Worm (Caenorhabditis elegans) whole organism, L1 larva: ENCODE measurements around the gene srb-17.

Source experiments
- alr-1 ChIP-seq: fragments of 200-800 bp; sonication (Bioruptor generic); optimal IDR thresholded peaks from 2 replicates; lab custom pipeline; 2018; ENCODE audit warnings: borderline replicate concordance, mild to moderate bottlenecking, missing genetic modification characterization, missing compliant biosample characterization
- ceh-63 ChIP-seq: fragments of 200-800 bp; sonication (Bioruptor generic); optimal IDR thresholded peaks from 2 replicates; lab custom pipeline; 2018; ENCODE audit warnings: mild to moderate bottlenecking, missing genetic modification characterization, missing compliant biosample characterization
- ceh-90 ChIP-seq: sonication (generic microtip); optimal IDR thresholded peaks from 2 replicates; lab custom pipeline; 2016; ENCODE audit warnings: missing genetic modification characterization, missing compliant biosample characterization
- egl-13 ChIP-seq: sonication (generic microtip); optimal IDR thresholded peaks from 2 replicates; lab custom pipeline; 2016; ENCODE audit warnings: missing genotype, missing genetic modification reagents, missing genetic modification characterization, missing compliant biosample characterization
- fkh-4 ChIP-seq: sonication (generic microtip); optimal IDR thresholded peaks from 2 replicates; lab custom pipeline; 2016; ENCODE audit warnings: missing compliant biosample characterization, missing genetic modification characterization, borderline replicate concordance
- fos-1 ChIP-seq: fragments of 150-350 bp; optimal IDR thresholded peaks from 2 replicates; lab custom pipeline; 2014; ENCODE audit warnings: missing biosample characterization, missing genetic modification characterization
- lin-35 ChIP-seq, 2 experiments: fragments of 150-350 bp; optimal IDR thresholded peaks; 2 replicates each; lab custom pipeline; 2014; ENCODE audit warnings: missing biosample characterization in 2 of 2, missing genetic modification characterization in 2 of 2, missing genetic modification reagents in 2 of 2
- nhr-11 ChIP-seq: fragments of 150-350 bp; optimal IDR thresholded peaks from 2 replicates; lab custom pipeline; 2014; ENCODE audit warnings: missing biosample characterization, missing genetic modification characterization
- nhr-12 ChIP-seq: sonication (generic microtip); optimal IDR thresholded peaks from 2 replicates; lab custom pipeline; 2017; ENCODE audit warnings: missing biosample characterization, missing genetic modification characterization
- rnt-1 ChIP-seq: sonication (generic microtip); optimal IDR thresholded peaks from 2 replicates; lab custom pipeline; 2016; ENCODE audit warnings: mild to moderate bottlenecking, missing genetic modification characterization, moderate library complexity, missing compliant biosample characterization
- snpc-4 ChIP-seq: fragments of 150-350 bp; optimal IDR thresholded peaks from 2 replicates; lab custom pipeline; 2014; ENCODE audit warnings: missing biosample characterization, missing genetic modification characterization
- sup-37 ChIP-seq: fragments of 200-800 bp; sonication (Bioruptor generic); optimal IDR thresholded peaks from 2 replicates; lab custom pipeline; 2018; ENCODE audit warnings: mild to moderate bottlenecking, missing genetic modification characterization, missing compliant biosample characterization
- swsn-7 ChIP-seq: sonication (generic microtip); optimal IDR thresholded peaks from 2 replicates; lab custom pipeline; 2016; ENCODE audit warnings: missing genetic modification characterization, missing compliant biosample characterization
- unc-62 ChIP-seq: fragments of 150-350 bp; optimal IDR thresholded peaks from 2 replicates; lab custom pipeline; 2014; ENCODE audit warnings: missing biosample characterization, missing genetic modification reagents, missing genetic modification characterization

DNA sequence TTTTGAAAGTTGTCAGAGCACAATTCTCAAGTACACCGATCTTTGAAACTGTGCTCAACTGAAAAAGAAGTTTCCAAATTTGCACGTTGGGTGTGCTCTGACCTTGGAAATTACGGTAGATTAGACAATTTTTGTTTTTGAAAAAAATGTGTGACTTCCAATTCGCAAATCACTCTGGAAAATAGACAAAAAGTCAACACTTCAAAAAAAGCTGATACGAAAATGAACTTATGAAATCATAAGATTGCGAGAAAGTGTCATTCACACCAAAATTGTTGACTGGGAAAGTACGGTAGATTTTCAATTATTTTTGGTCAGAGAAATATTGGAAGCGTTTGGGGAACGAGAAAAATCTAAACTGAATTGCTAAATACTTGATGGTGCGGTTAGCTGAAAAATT is 10.3 kb upstream of the srb-17 start:
- no peak for TF ChIP-seq unc-62 (GFP tag; lab: Kevin White, UChicago)
- TF ChIP-seq alr-1 (tag; lab: Kevin White, UChicago) = no peak
- TF ChIP-seq snpc-4 (tag; lab: Kevin White, UChicago) = no peak
- no peak for TF ChIP-seq sup-37 (GFP tag; lab: Kevin White, UChicago)
- TF ChIP-seq lin-35 (GFP tag; optimal IDR thresholded peaks at IDR 0.05; lab: Kevin White, UChicago) = no peak
- TF ChIP-seq rnt-1 (tag; lab: Kevin White, UChicago) = no peak
- TF ChIP-seq fkh-4 (tag; lab: Kevin White, UChicago) = no peak
- TF ChIP-seq ceh-63 (GFP tag; lab: Kevin White, UChicago) = no peak
- no peak for TF ChIP-seq ceh-90 (tag; lab: Kevin White, UChicago)
- TF ChIP-seq nhr-11 (tag; lab: Kevin White, UChicago) = no peak
- TF ChIP-seq swsn-7 (tag; lab: Kevin White, UChicago) = no peak
- TF ChIP-seq fos-1 (tag; lab: Kevin White, UChicago) = no peak
- no peak for TF ChIP-seq nhr-12 (tag; lab: Kevin White, UChicago)
- TF ChIP-seq egl-13 (tag; lab: Kevin White, UChicago) = no peak
